Fruit fly (Drosophila melanogaster): ENCODE data around the gene CG43055.

Gene CG43055

DNA sequence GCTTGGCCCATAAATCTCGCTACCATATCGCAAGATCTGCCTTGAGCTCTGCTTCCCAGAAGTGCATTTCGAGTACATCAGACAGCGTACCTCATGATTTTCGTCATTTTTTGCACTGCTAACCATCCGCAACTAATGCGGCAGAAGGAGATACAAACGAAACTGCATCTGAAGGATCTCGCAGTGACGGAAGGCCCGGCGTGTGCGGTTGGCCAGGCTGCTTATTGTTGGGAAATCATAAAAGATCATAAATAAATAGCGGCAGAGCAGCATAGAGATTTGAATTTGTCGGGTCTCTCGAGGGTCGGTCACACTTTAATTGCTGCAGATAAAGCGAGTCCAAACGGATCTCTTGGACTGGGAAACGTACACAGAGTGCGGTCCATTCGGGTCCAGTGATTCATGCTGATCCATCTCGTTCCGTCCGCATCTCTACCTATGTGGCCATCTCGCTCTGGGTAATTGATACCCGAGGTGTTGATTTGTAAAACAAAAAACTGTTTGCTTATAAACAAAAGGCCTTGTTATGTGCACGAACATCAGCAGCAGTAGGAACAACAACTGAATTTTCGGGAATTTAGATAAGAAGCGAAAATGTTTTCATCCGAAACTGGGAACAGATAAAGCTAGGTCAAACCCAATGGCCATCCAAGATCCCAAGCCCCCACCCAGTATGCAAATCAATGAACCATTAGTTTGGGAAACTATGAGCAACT lies 42.2 kb upstream of the CG43055 start:
- peak; percentile 65 for TF ChIP-seq fkh (GFP tag; optimal IDR thresholded peaks at IDR 0.05)
- TF ChIP-seq CG6163 (GFP tag; IDR thresholded peaks at IDR 0.05) = no peak

dm6 chr2L:4370007-4370521 lies 40.9 kb upstream of the CG43055 start:
- TF ChIP-seq Eip93F (GFP tag; optimal IDR thresholded peaks at IDR 0.05) = no peak
- TF ChIP-seq Sox14 (GFP tag; optimal IDR thresholded peaks at IDR 0.05) = no peak
- TF ChIP-seq CG6808 (GFP tag; optimal IDR thresholded peaks at IDR 0.05) = no peak
- no peak for TF ChIP-seq vri (GFP tag; optimal IDR thresholded peaks at IDR 0.05)
- no peak for TF ChIP-seq CG3919 (GFP tag; optimal IDR thresholded peaks at IDR 0.05)
- no peak for TF ChIP-seq CG11294 (GFP tag; IDR thresholded peaks at IDR 0.05)
- no peak for TF ChIP-seq CG11902 (GFP tag; optimal IDR thresholded peaks at IDR 0.05)
- no peak for TF ChIP-seq esn (GFP tag; optimal IDR thresholded peaks at IDR 0.05)

DNA sequence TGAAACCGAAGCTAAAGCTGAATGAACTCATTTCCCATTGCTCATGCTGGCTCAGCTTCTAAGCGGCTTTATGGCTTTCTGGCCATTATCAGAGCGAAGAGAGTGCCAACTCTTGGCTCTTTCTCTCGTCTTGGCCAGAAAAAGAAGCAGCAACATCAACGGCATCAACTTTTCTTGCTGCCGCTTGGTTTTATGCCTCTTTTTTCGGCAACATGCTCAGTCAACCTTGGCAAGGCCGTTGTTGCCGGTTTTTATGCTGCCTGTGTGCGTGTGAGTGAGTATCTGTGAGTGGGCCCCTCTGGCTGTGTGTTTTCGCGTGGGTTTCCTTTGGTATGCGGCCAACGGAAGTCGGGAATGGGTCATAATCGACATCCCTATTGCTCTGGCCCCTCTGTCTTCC lies 40.4 kb upstream of the CG43055 start:
- TF ChIP-seq CG6276 (GFP tag; optimal IDR thresholded peaks at IDR 0.05) (no peak), CG10669 (GFP tag; optimal IDR thresholded peaks at IDR 0.05) (no peak), svp (GFP tag) (no peak), Hr39 (GFP tag; optimal IDR thresholded peaks at IDR 0.05) (peak; percentile 63), CG32006 (GFP tag; optimal IDR thresholded peaks at IDR 0.05) (no peak), fkh (GFP tag; optimal IDR thresholded peaks at IDR 0.05) (no peak), Sox102F (GFP tag; optimal IDR thresholded peaks at IDR 0.05) (no peak), ss (GFP tag; optimal IDR thresholded peaks at IDR 0.05) (peak in 1 of 2 experiments; percentile 34), CG11294 (GFP tag; IDR thresholded peaks at IDR 0.05) (no peak), CG6808 (GFP tag; optimal IDR thresholded peaks at IDR 0.05) (no peak)

dm6 chr2L:4371516-4372136 lies 39.3 kb upstream of the CG43055 start:
- TF ChIP-seq Blimp-1 (GFP tag; optimal IDR thresholded peaks at IDR 0.05) (peak; percentile 36), CG6163 (GFP tag; IDR thresholded peaks at IDR 0.05) (peak; percentile 55), OdsH (GFP tag; optimal IDR thresholded peaks at IDR 0.05) (peak; percentile 53), Lpt (GFP tag; optimal IDR thresholded peaks at IDR 0.05) (peak; percentile 61), CG10631 (GFP tag; optimal IDR thresholded peaks at IDR 0.05) (peak; percentile 35), CG8319 (GFP tag; optimal IDR thresholded peaks at IDR 0.05) (peak; percentile 11), Sox14 (GFP tag; optimal IDR thresholded peaks at IDR 0.05) (peak; percentile 76), Eip78C (GFP tag) (peak; percentile 94), cyc (GFP tag; optimal IDR thresholded peaks at IDR 0.05) (peak; percentile 23), achi (GFP tag; optimal IDR thresholded peaks at IDR 0.05) (peak; percentile 70), CG10669 (GFP tag; optimal IDR thresholded peaks at IDR 0.05) (peak; percentile 27), Sox15 (GFP tag; optimal IDR thresholded peaks at IDR 0.05) (peak; percentile 42), lz (GFP tag; optimal IDR thresholded peaks at IDR 0.05) (peak; percentile 67), CG11762 (GFP tag; optimal IDR thresholded peaks at IDR 0.05; ENCODE audit: insufficient read depth) (peak; percentile 15), CG8119 (GFP tag; IDR thresholded peaks at IDR 0.05) (peak; percentile 80), eg (GFP tag; IDR thresholded peaks at IDR 0.05) (peak; percentile 61), ss (GFP tag; optimal IDR thresholded peaks at IDR 0.05) (peak; percentile 51 to 56), Eip75B (GFP tag; optimal IDR thresholded peaks at IDR 0.05) (peak; percentile 55), net (GFP tag; optimal IDR thresholded peaks at IDR 0.05) (peak; percentile 66), dsx (GFP tag; optimal IDR thresholded peaks at IDR 0.05; ENCODE audit: poor library complexity, severe bottlenecking) (peak; percentile 41), salr (GFP tag; optimal IDR thresholded peaks at IDR 0.05) (peak in 1 of 2 experiments; percentile 45), esn (GFP tag; optimal IDR thresholded peaks at IDR 0.05) (peak; percentile 81), CG4318 (GFP tag; optimal IDR thresholded peaks at IDR 0.05) (peak; percentile 2), dac (GFP tag; optimal IDR thresholded peaks at IDR 0.05) (no peak), Ets21C (GFP tag; optimal IDR thresholded peaks at IDR 0.05) (peak; percentile 27), CG3032 (tag; optimal IDR thresholded peaks at IDR 0.05) (no peak), acj6 (GFP tag; optimal IDR thresholded peaks at IDR 0.05) (peak; percentile 60), svp (GFP tag) (peak; percentile 87), Hr4 (GFP tag; optimal IDR thresholded peaks at IDR 0.05) (peak; percentile 59), Hr39 (GFP tag; optimal IDR thresholded peaks at IDR 0.05) (peak; percentile 58), CG6854 (GFP tag; optimal IDR thresholded peaks at IDR 0.05) (peak; percentile 71), CG31627 (GFP tag; optimal IDR thresholded peaks at IDR 0.05) (peak; percentile 29), fkh (GFP tag; optimal IDR thresholded peaks at IDR 0.05) (peak; percentile 4)

All from whole organism, prepupa.